Worm (Caenorhabditis elegans): ENCODE data around the gene B0432.7.
A peak's percentile ranks its signal among the peaks of the same experiment; 100 is the strongest.

B0432.7 gene

DNA sequence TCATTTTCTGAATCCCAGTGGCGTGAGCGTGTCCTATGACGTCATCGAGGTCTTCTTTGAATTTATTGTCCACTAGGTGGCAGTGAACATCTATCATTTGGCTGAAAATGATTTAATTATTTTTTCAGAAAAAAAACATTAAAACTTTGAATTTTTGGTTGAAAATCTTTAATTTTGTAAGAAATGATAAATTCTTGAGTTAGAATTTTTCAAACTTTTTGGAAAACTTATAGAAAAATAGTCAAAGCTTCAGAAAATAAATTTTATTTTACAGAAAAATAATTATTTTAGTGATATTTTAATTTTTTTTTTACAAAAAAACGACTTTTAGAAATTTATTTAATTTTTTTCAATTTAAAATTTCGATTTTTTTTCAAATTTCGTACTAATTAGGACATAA lies 4.9 kb upstream of the B0432.7 start, which contains the start of gene B0432.8:
Gene B0432.8, minus strand, starts transcription at position 101 of the 400 bp plus-strand sequence.
- TF ChIP-seq F13H6.1 (tag; optimal IDR thresholded peaks at IDR 0.05), result no peak
- no peak for TF ChIP-seq sma-9 (GFP tag; optimal IDR thresholded peaks at IDR 0.05)
- no peak for TF ChIP-seq sma-9 (tag; optimal IDR thresholded peaks at IDR 0.05)

ce11 chrII:264053-264452 lies 9.7 kb downstream of the B0432.7 start, which contains the start of gene B0432.14:
Gene B0432.14 (plus strand): TSS chrII:264353.
- no peak for TF ChIP-seq nhr-12 (tag; optimal IDR thresholded peaks at IDR 0.05)
- no peak for TF ChIP-seq ceh-82 (tag; optimal IDR thresholded peaks at IDR 0.05)
- TF ChIP-seq fos-1 (tag; optimal IDR thresholded peaks at IDR 0.05), result no peak
- no peak for TF ChIP-seq ceh-16 (tag; optimal IDR thresholded peaks at IDR 0.05)
- no peak for TF ChIP-seq ztf-1 (GFP tag; conservative IDR thresholded peaks at IDR 0.05)
- TF ChIP-seq ztf-11 (tag; optimal IDR thresholded peaks at IDR 0.05), result no peak
- TF ChIP-seq dmd-4 (tag; optimal IDR thresholded peaks at IDR 0.05), result no peak
- TF ChIP-seq zag-1 (tag; optimal IDR thresholded peaks at IDR 0.05), result no peak
- TF ChIP-seq ama-1 (optimal IDR thresholded peaks at IDR 0.05), result no peak
- no peak for TF ChIP-seq nhr-237 (tag; optimal IDR thresholded peaks at IDR 0.05)

- TF ChIP-seq ztf-11 (tag; optimal IDR thresholded peaks at IDR 0.05), result no peak
Measured at ce11 chrII:263563-263962, 10.2 kb downstream of the B0432.7 start, which contains the start of gene scc-2. Gene scc-2 (minus strand): TSS chrII:263663.

DNA sequence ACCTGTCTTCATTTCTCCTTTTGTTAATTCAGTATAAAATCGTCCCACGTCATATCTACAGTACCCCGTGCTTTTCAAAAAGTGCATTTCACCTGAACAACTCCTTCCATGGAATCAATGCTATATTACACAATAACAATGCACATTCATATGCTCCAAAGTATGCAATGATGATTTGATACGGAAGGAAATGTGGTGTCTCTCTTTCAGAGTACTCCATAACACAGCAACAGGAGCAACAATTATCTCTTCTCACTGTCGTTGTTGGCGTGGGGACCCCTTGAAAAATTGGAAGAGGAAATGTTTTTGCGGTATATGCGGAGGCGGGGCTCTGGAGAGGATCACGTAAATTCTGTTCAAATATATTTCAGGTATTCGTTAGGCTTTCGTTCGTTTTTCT lies 16.3 kb downstream of the B0432.7 start, which contains the start of gene cat-2:
Gene cat-2, plus strand, starts transcription at position 301 of the 400 bp plus-strand sequence.
- TF ChIP-seq F13H6.1 (tag; optimal IDR thresholded peaks at IDR 0.05) (no peak), ceh-82 (tag; optimal IDR thresholded peaks at IDR 0.05) (no peak)

ce11 chrII:255124-255523 lies 18.6 kb downstream of the B0432.7 start:
- TF ChIP-seq unc-62 (GFP tag; optimal IDR thresholded peaks at IDR 0.05), result no peak
- peak; percentile 58 for TF ChIP-seq ztf-11 (tag; optimal IDR thresholded peaks at IDR 0.05)
- peak; percentile 64 for TF ChIP-seq nhr-77 (tag; optimal IDR thresholded peaks at IDR 0.05)
- TF ChIP-seq R02D3.7 (tag; optimal IDR thresholded peaks at IDR 0.05), result peak; percentile 61
- TF ChIP-seq snpc-4 (tag; optimal IDR thresholded peaks at IDR 0.05), result peak; percentile 91
- peak; percentile 89 for TF ChIP-seq sem-4 (tag; optimal IDR thresholded peaks at IDR 0.05)
- peak; percentile 90 to 95 for TF ChIP-seq lsy-2 (tag; optimal IDR thresholded peaks at IDR 0.05)
- peak; percentile 63 for TF ChIP-seq nhr-10 (tag; optimal IDR thresholded peaks at IDR 0.05)
- TF ChIP-seq sma-9 (GFP tag; optimal IDR thresholded peaks at IDR 0.05), result peak; percentile 96
- no peak for TF ChIP-seq sma-9 (tag; optimal IDR thresholded peaks at IDR 0.05)
- TF ChIP-seq ceh-16 (tag; optimal IDR thresholded peaks at IDR 0.05), result peak; percentile 55
- TF ChIP-seq nhr-237 (tag; optimal IDR thresholded peaks at IDR 0.05), result peak; percentile 75
- TF ChIP-seq egl-27 (tag; optimal IDR thresholded peaks at IDR 0.05), result peak; percentile 90
- TF ChIP-seq C34F6.9 (tag; optimal IDR thresholded peaks at IDR 0.05), result peak; percentile 97
- TF ChIP-seq unc-39 (tag; optimal IDR thresholded peaks at IDR 0.05), result no peak
- TF ChIP-seq elt-3 (tag; optimal IDR thresholded peaks at IDR 0.05), result no peak
- no peak for TF ChIP-seq peb-1 (tag; optimal IDR thresholded peaks at IDR 0.05)
- TF ChIP-seq ama-1 (optimal IDR thresholded peaks at IDR 0.05), result no peak
- TF ChIP-seq nhr-23 (tag; optimal IDR thresholded peaks at IDR 0.05), result no peak
- peak; percentile 85 for TF ChIP-seq zag-1 (tag; optimal IDR thresholded peaks at IDR 0.05)
- TF ChIP-seq nhr-129 (tag; optimal IDR thresholded peaks at IDR 0.05), result peak; percentile 95
- peak; percentile 97 for TF ChIP-seq F13H6.1 (tag; optimal IDR thresholded peaks at IDR 0.05)
- peak; percentile 46 to 67 for TF ChIP-seq mdl-1 (tag; optimal IDR thresholded peaks at IDR 0.05)
- TF ChIP-seq unc-55 (GFP tag; optimal IDR thresholded peaks at IDR 0.05), result peak; percentile 99
- peak; percentile 7 for TF ChIP-seq mbf-1 (tag; optimal IDR thresholded peaks at IDR 0.05)
- TF ChIP-seq nhr-25 (tag; optimal IDR thresholded peaks at IDR 0.05), result peak; percentile 95
- peak; percentile 95 for TF ChIP-seq gmeb-1 (tag; optimal IDR thresholded peaks at IDR 0.05)
- TF ChIP-seq lin-39 (tag; optimal IDR thresholded peaks at IDR 0.05), result no peak
- no peak for TF ChIP-seq aly-2 (tag; optimal IDR thresholded peaks at IDR 0.05)
- peak; percentile 97 for TF ChIP-seq lin-13 (GFP tag; optimal IDR thresholded peaks at IDR 0.05)
- TF ChIP-seq fos-1 (tag; optimal IDR thresholded peaks at IDR 0.05), result peak; percentile 90
- peak; percentile 96 for TF ChIP-seq mab-5 (tag; optimal IDR thresholded peaks at IDR 0.05)
- no peak for TF ChIP-seq nhr-11 (tag; optimal IDR thresholded peaks at IDR 0.05)
- TF ChIP-seq nhr-12 (tag; optimal IDR thresholded peaks at IDR 0.05), result no peak
- TF ChIP-seq skn-1 (tag; optimal IDR thresholded peaks at IDR 0.05), result peak; percentile 95
- TF ChIP-seq nhr-21 (tag; optimal IDR thresholded peaks at IDR 0.05), result peak; percentile 92
- TF ChIP-seq blmp-1 (tag; optimal IDR thresholded peaks at IDR 0.05; ENCODE audit: insufficient read depth), result peak; percentile 70
- TF ChIP-seq sma-3 (GFP tag; optimal IDR thresholded peaks at IDR 0.05), result peak; percentile 98
- TF ChIP-seq nhr-6 (tag; optimal IDR thresholded peaks at IDR 0.05), result peak; percentile 90
- no peak for TF ChIP-seq alr-1 (tag; optimal IDR thresholded peaks at IDR 0.05)
- peak; percentile 72 for TF ChIP-seq Y55F3AM.14 (GFP tag; optimal IDR thresholded peaks at IDR 0.05)
- peak; percentile 89 for TF ChIP-seq ceh-82 (tag; optimal IDR thresholded peaks at IDR 0.05)
- TF ChIP-seq ztf-1 (GFP tag; conservative IDR thresholded peaks at IDR 0.05), result no peak
